Worm (Caenorhabditis elegans): ENCODE data around the gene set-21.
A peak's percentile ranks its signal among the peaks of the same experiment; 100 is the strongest.

Gene set-21

DNA sequence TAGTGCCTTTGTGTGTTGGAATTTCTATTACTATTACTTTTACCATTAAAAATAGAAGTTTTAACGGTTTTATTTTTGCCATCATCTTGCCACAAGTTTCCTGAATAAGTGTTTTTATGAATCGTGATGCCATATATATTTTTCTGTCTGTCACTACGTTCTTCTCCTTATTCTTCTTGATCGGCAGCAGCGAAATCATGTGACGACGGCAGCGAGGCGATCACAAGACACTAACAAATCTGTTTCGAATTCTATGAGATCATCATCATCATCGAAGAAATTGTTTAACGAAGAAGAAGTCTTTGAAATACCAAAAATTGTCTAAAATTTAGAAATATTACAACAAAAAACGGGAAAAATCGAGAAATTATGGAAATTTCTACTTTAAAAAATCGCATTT, 11.8 kb downstream of the set-21 start:
- TF ChIP-seq elt-3 (tag; optimal IDR thresholded peaks at IDR 0.05): no peak
- peak; percentile 14 for TF ChIP-seq ama-1 (optimal IDR thresholded peaks at IDR 0.05)
- TF ChIP-seq nhr-23 (tag; optimal IDR thresholded peaks at IDR 0.05): peak; percentile 61
- peak; percentile 49 for TF ChIP-seq nhr-43 (tag; optimal IDR thresholded peaks at IDR 0.05; ENCODE audit: poor library complexity, severe bottlenecking)
- TF ChIP-seq nhr-67 (tag; optimal IDR thresholded peaks at IDR 0.05): no peak
- TF ChIP-seq nhr-25 (tag; optimal IDR thresholded peaks at IDR 0.05): peak; percentile 75
- peak; percentile 14 for TF ChIP-seq nfya-1 (tag; optimal IDR thresholded peaks at IDR 0.05; ENCODE audit: insufficient read depth)

DNA sequence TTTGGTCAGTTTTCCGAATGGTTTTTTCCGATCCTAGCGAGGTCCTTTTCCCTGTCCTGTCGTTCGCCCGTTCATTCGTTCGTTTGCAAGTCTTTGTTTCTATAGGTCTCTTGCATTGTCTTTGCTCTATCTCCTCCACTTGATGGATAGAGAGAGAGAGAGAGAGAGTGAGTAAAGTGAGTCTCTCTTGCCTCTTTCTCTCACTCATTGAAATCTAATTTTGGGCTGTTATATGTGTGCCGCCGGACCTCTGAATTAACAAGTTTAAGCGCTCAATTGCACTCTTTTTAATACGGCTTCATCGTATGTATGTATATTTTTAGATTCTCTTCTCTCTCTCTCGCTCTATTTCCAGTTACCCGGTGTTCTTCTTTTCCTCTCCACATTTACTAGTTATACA, 13.2 kb downstream of the set-21 start:
- TF ChIP-seq nhr-237 (tag; optimal IDR thresholded peaks at IDR 0.05) (no peak), nhr-11 (tag; optimal IDR thresholded peaks at IDR 0.05) (no peak), nfya-1 (tag; optimal IDR thresholded peaks at IDR 0.05; ENCODE audit: insufficient read depth) (peak; percentile 35), hmg-11 (tag; optimal IDR thresholded peaks at IDR 0.05) (no peak), skn-1 (tag; optimal IDR thresholded peaks at IDR 0.05) (no peak), pha-4 (tag; optimal IDR thresholded peaks at IDR 0.05) (peak; percentile 2), nhr-76 (tag; optimal IDR thresholded peaks at IDR 0.05) (no peak), nhr-43 (tag; optimal IDR thresholded peaks at IDR 0.05; ENCODE audit: poor library complexity, severe bottlenecking) (no peak), ztf-4 (tag; optimal IDR thresholded peaks at IDR 0.05) (peak; percentile 37), ceh-9 (tag; optimal IDR thresholded peaks at IDR 0.05) (no peak), ama-1 (optimal IDR thresholded peaks at IDR 0.05) (no peak)

DNA sequence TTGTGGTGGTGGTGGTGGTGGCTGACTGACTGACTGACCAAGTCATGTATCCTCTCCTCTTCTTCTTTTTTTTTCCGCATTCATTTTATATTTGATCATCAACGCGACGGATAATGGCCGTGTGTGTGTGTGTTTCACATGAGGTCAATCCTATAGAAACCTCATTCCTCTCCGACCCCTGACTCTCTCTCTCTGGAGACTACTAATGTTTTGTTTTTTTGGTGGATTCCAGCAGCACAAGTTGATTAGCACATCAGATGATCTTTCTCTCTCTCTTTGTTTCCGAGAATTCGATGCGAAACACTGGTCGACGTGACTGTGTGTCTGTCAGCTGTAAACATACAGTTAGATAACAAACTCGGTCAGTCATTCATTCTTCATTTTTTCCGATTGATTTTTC, 14.5 kb downstream of the set-21 start, which contains the start of gene Y24D9A.7:
TSS of gene Y24D9A.7 (minus strand) at position 46 of the 400 bp plus-strand sequence.
- TF ChIP-seq nhr-23 (tag; optimal IDR thresholded peaks at IDR 0.05): peak; percentile 42
- no peak for TF ChIP-seq ZK546.5 (tag; optimal IDR thresholded peaks at IDR 0.05)
- no peak for TF ChIP-seq fkh-10 (GFP tag; optimal IDR thresholded peaks at IDR 0.05)
- no peak for TF ChIP-seq sea-2 (GFP tag; optimal IDR thresholded peaks at IDR 0.05)
- TF ChIP-seq zag-1 (tag; optimal IDR thresholded peaks at IDR 0.05): no peak
- TF ChIP-seq nhr-76 (tag; optimal IDR thresholded peaks at IDR 0.05): no peak
- peak; percentile 33 for TF ChIP-seq pha-4 (tag; optimal IDR thresholded peaks at IDR 0.05)
- TF ChIP-seq lsy-12 (tag; optimal IDR thresholded peaks at IDR 0.05): peak; percentile 5
- TF ChIP-seq elt-1 (tag; optimal IDR thresholded peaks at IDR 0.05): no peak
- TF ChIP-seq tbx-2 (tag; optimal IDR thresholded peaks at IDR 0.05): no peak
- TF ChIP-seq nhr-237 (tag; optimal IDR thresholded peaks at IDR 0.05): no peak
- no peak for TF ChIP-seq nhr-25 (tag; optimal IDR thresholded peaks at IDR 0.05)
- no peak for TF ChIP-seq hmg-11 (tag; optimal IDR thresholded peaks at IDR 0.05)
- no peak for TF ChIP-seq R02D3.7 (tag; optimal IDR thresholded peaks at IDR 0.05)
- no peak for TF ChIP-seq ceh-9 (tag; optimal IDR thresholded peaks at IDR 0.05)
- TF ChIP-seq elt-2 (tag; optimal IDR thresholded peaks at IDR 0.05): peak; percentile 24
- peak; percentile 8 for TF ChIP-seq pqm-1 (tag; optimal IDR thresholded peaks at IDR 0.05)
- peak; percentile 78 for TF ChIP-seq egl-5 (tag; optimal IDR thresholded peaks at IDR 0.05)
- TF ChIP-seq jun-1 (tag; optimal IDR thresholded peaks at IDR 0.05): no peak
- TF ChIP-seq ztf-4 (tag; optimal IDR thresholded peaks at IDR 0.05): no peak
- TF ChIP-seq lin-39 (tag; optimal IDR thresholded peaks at IDR 0.05): peak; percentile 45
- TF ChIP-seq nhr-12 (tag; optimal IDR thresholded peaks at IDR 0.05): no peak
- peak; percentile 66 for TF ChIP-seq nhr-43 (tag; optimal IDR thresholded peaks at IDR 0.05; ENCODE audit: poor library complexity, severe bottlenecking)
- peak; percentile 19 for TF ChIP-seq nfya-1 (tag; optimal IDR thresholded peaks at IDR 0.05; ENCODE audit: insufficient read depth)
- TF ChIP-seq skn-1 (tag; optimal IDR thresholded peaks at IDR 0.05): no peak
- no peak for TF ChIP-seq eor-1 (tag; optimal IDR thresholded peaks at IDR 0.05)
- no peak for TF ChIP-seq unc-39 (tag; optimal IDR thresholded peaks at IDR 0.05)

ce11 chrIV:4406054-4406539, 15.5 kb downstream of the set-21 start:
- peak; percentile 34 for TF ChIP-seq nhr-25 (tag; optimal IDR thresholded peaks at IDR 0.05)
- TF ChIP-seq egl-27 (tag; optimal IDR thresholded peaks at IDR 0.05): peak; percentile 40
- peak; percentile 8 for TF ChIP-seq hmg-11 (tag; optimal IDR thresholded peaks at IDR 0.05)
- no peak for TF ChIP-seq ceh-16 (tag; optimal IDR thresholded peaks at IDR 0.05)
- TF ChIP-seq ztf-11 (tag; optimal IDR thresholded peaks at IDR 0.05): no peak
- no peak for TF ChIP-seq ztf-4 (tag; optimal IDR thresholded peaks at IDR 0.05)
- peak; percentile 75 for TF ChIP-seq lin-15B (tag; optimal IDR thresholded peaks at IDR 0.05)
- no peak for TF ChIP-seq ceh-9 (tag; optimal IDR thresholded peaks at IDR 0.05)
- no peak for TF ChIP-seq nhr-43 (tag; optimal IDR thresholded peaks at IDR 0.05; ENCODE audit: poor library complexity, severe bottlenecking)
- no peak for TF ChIP-seq jun-1 (tag; optimal IDR thresholded peaks at IDR 0.05)
- no peak for TF ChIP-seq tbx-2 (tag; optimal IDR thresholded peaks at IDR 0.05)
- TF ChIP-seq elt-2 (tag; optimal IDR thresholded peaks at IDR 0.05): peak; percentile 78
- TF ChIP-seq egl-5 (tag; optimal IDR thresholded peaks at IDR 0.05): peak; percentile 38
- TF ChIP-seq ceh-28 (tag; optimal IDR thresholded peaks at IDR 0.05): no peak
- peak; percentile 24 for TF ChIP-seq nhr-23 (tag; optimal IDR thresholded peaks at IDR 0.05)
- TF ChIP-seq aly-2 (tag; optimal IDR thresholded peaks at IDR 0.05): no peak
- peak; percentile 47 for TF ChIP-seq nhr-11 (tag; optimal IDR thresholded peaks at IDR 0.05)
- TF ChIP-seq unc-62 (GFP tag; optimal IDR thresholded peaks at IDR 0.05): peak; percentile 30
- no peak for TF ChIP-seq fos-1 (tag; optimal IDR thresholded peaks at IDR 0.05)
- peak; percentile 76 for TF ChIP-seq pha-4 (tag; optimal IDR thresholded peaks at IDR 0.05)
- TF ChIP-seq lin-39 (tag; optimal IDR thresholded peaks at IDR 0.05): peak; percentile 91
- TF ChIP-seq nhr-237 (tag; optimal IDR thresholded peaks at IDR 0.05): no peak
- TF ChIP-seq ama-1 (optimal IDR thresholded peaks at IDR 0.05): peak; percentile 36
- TF ChIP-seq elt-1 (tag; optimal IDR thresholded peaks at IDR 0.05): no peak
- no peak for TF ChIP-seq elt-3 (tag; optimal IDR thresholded peaks at IDR 0.05)
- TF ChIP-seq pqm-1 (tag; optimal IDR thresholded peaks at IDR 0.05): peak; percentile 68
- no peak for TF ChIP-seq nhr-77 (tag; optimal IDR thresholded peaks at IDR 0.05)
- TF ChIP-seq daf-12 (tag; optimal IDR thresholded peaks at IDR 0.05): no peak
- peak; percentile 75 for TF ChIP-seq nfya-1 (tag; optimal IDR thresholded peaks at IDR 0.05; ENCODE audit: insufficient read depth)
- TF ChIP-seq lsy-12 (tag; optimal IDR thresholded peaks at IDR 0.05): no peak
- TF ChIP-seq snpc-4 (tag; optimal IDR thresholded peaks at IDR 0.05): peak; percentile 78
- TF ChIP-seq mdl-1 (tag; optimal IDR thresholded peaks at IDR 0.05): no peak

All from whole organism, L3 larva.